Worm (Caenorhabditis elegans): ENCODE results near the gene atic-1.

The atic-1 gene

ce11 chrIV:7903359-7903758 is 21.5 kb downstream of the atic-1 start, which contains the start of gene C49H3.6 (continued):
- TF ChIP-seq rbr-2 (tag; optimal IDR thresholded peaks at IDR 0.05) (no peak), unc-62 (GFP tag; optimal IDR thresholded peaks at IDR 0.05 in 1 of 2) (no peak), unc-62 (tag; optimal IDR thresholded peaks at IDR 0.05) (no peak), madf-5 (GFP tag; IDR thresholded peaks at IDR 0.05) (no peak), attf-4 (tag; optimal IDR thresholded peaks at IDR 0.05) (no peak), ZK546.5 (tag; optimal IDR thresholded peaks at IDR 0.05) (no peak), sdz-12 (GFP tag; optimal IDR thresholded peaks at IDR 0.05) (no peak), Y5F2A.4 (GFP tag; optimal IDR thresholded peaks at IDR 0.05) (no peak), arid-1 (GFP tag; conservative IDR thresholded peaks at IDR 0.05) (no peak), nhr-11 (tag; optimal IDR thresholded peaks at IDR 0.05) (peak; percentile 30), skn-1 (tag; optimal IDR thresholded peaks at IDR 0.05) (no peak), ceh-62 (tag; optimal IDR thresholded peaks at IDR 0.05) (no peak), mxl-2 (GFP tag; conservative IDR thresholded peaks at IDR 0.05) (no peak), daf-8 (GFP tag; IDR thresholded peaks at IDR 0.05) (no peak), vab-7 (GFP tag; IDR thresholded peaks at IDR 0.05) (no peak)

ce11 chrIV:7906643-7907042 is 24.8 kb downstream of the atic-1 start:
- TF ChIP-seq sdz-12 (GFP tag; optimal IDR thresholded peaks at IDR 0.05) = no peak
- no peak for TF ChIP-seq mep-1 (tag; optimal IDR thresholded peaks at IDR 0.05)
- no peak for TF ChIP-seq ztf-7 (tag; optimal IDR thresholded peaks at IDR 0.05)
- TF ChIP-seq tra-1 (GFP tag; IDR thresholded peaks at IDR 0.05) = no peak
- TF ChIP-seq saeg-2 (GFP tag; IDR thresholded peaks at IDR 0.05) = no peak
- no peak for TF ChIP-seq D1046.2 (GFP tag; IDR thresholded peaks at IDR 0.05)
- TF ChIP-seq Y5F2A.4 (GFP tag; optimal IDR thresholded peaks at IDR 0.05) = no peak
- TF ChIP-seq mdl-1 (tag; optimal IDR thresholded peaks at IDR 0.05) = no peak
- TF ChIP-seq zip-11 (GFP tag; IDR thresholded peaks at IDR 0.05) = no peak
- no peak for TF ChIP-seq hmg-1.1 (GFP tag; IDR thresholded peaks at IDR 0.05)
- no peak for TF ChIP-seq fos-1 (tag; optimal IDR thresholded peaks at IDR 0.05)
- no peak for TF ChIP-seq egl-27 (tag; optimal IDR thresholded peaks at IDR 0.05)
- no peak for TF ChIP-seq attf-4 (tag; optimal IDR thresholded peaks at IDR 0.05)
- TF ChIP-seq daf-19 (GFP tag; conservative IDR thresholded peaks at IDR 0.05) = no peak
- TF ChIP-seq zip-2 (tag; optimal IDR thresholded peaks at IDR 0.05) = no peak
- TF ChIP-seq lin-29 (GFP tag; IDR thresholded peaks at IDR 0.05) = no peak

DNA sequence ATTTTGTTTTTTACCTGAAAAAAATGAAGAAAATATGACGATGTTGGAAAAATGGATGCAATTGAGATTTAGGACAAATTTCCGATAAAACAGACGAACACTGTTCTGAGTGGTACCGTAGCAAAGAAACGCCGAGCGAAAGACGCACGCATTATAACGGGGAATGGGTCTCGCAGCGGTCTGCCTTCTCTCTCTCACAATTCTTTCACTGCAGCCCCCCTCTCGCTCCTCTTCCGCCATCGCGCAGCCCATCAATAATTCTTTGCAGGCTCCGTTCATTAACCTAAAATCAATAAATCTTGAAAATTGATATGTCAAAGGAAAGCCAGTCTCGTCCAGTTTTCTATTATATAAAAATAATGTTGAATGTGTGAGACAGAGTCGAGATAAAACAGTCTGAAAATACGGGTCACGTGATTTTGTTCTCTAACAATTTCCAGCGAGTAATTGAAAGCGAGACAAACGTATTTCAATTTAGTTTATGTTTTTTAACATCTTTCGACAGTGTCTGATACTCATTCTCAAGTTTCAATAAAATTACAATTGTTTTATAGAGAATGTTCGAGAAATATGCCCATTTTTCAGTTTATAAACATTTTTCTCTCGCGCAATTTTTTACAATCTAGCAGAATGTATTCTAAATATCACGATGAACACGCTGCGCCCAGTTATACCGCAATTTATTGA is 27.8 kb downstream of the atic-1 start:
- TF ChIP-seq rbr-2 (tag; optimal IDR thresholded peaks at IDR 0.05) = peak; percentile 21
- TF ChIP-seq lin-38 (GFP tag; IDR thresholded peaks at IDR 0.05) = peak; percentile 16; the same call in 1 of the 2 replicates
- peak; percentile 64 for TF ChIP-seq hlh-30 (tag; optimal IDR thresholded peaks at IDR 0.05; ENCODE audit: insufficient read depth)
- peak; percentile 45 for TF ChIP-seq mes-2 (tag; optimal IDR thresholded peaks at IDR 0.05; ENCODE audit: poor library complexity, severe bottlenecking)
- TF ChIP-seq nhr-48 (tag; optimal IDR thresholded peaks at IDR 0.05) = no peak
- 0 out of 2 replicates have a peak, but pooled peaks have one; percentile 14 for TF ChIP-seq vab-7 (GFP tag; IDR thresholded peaks at IDR 0.05)
- 0 out of 2 replicates have a peak, but pooled peaks have one; percentile 33 for TF ChIP-seq hmg-1.1 (GFP tag; IDR thresholded peaks at IDR 0.05)
- TF ChIP-seq snpc-1.2 (GFP tag; IDR thresholded peaks at IDR 0.05) = 0 out of 2 replicates have a peak, but pooled peaks have one; percentile 28
- peak in 1 of 2 experiments; percentile 52 for TF ChIP-seq lsy-2 (tag; optimal IDR thresholded peaks at IDR 0.05)
- peak; percentile 14 for TF ChIP-seq T20F7.1 (GFP tag; optimal IDR thresholded peaks at IDR 0.05)
- no peak for TF ChIP-seq nhr-10 (tag; optimal IDR thresholded peaks at IDR 0.05)
- TF ChIP-seq mep-1 (tag; optimal IDR thresholded peaks at IDR 0.05) = peak; percentile 31
- peak; percentile 21; the same call in 1 of the 2 replicates for TF ChIP-seq set-16 (GFP tag; IDR thresholded peaks at IDR 0.05)
- TF ChIP-seq dve-1 (tag; optimal IDR thresholded peaks at IDR 0.05; ENCODE audit: insufficient read depth) = peak; percentile 2
- no peak for TF ChIP-seq daf-16 (GFP tag; optimal IDR thresholded peaks at IDR 0.05)
- no peak for TF ChIP-seq daf-16 (tag; optimal IDR thresholded peaks at IDR 0.05)
- TF ChIP-seq attf-4 (tag; optimal IDR thresholded peaks at IDR 0.05) = no peak
- TF ChIP-seq Y5F2A.4 (GFP tag; optimal IDR thresholded peaks at IDR 0.05) = no peak

Measured in whole organism, L4 larva.